Worm (Caenorhabditis elegans) whole organism, L4/young adult: ENCODE data around the gene aars-1.
"Not testable (repeated sequence)": the region's sequence is repeated elsewhere in the genome, so short reads cannot be mapped to it uniquely, and the experiment has no call there.

ENCODE experiments used
- W03F9.2 ChIP-seq: fragments of 150-350 bp; optimal IDR thresholded peaks from 2 replicates; lab custom pipeline; 2014; ENCODE audit warnings: missing biosample characterization, missing genetic modification characterization
- dao-5 ChIP-seq: sonication (generic microtip); optimal IDR thresholded peaks from 2 replicates; lab custom pipeline; 2016; ENCODE audit warnings: missing genotype, missing genetic modification characterization, moderate library complexity, missing compliant biosample characterization
- him-1 ChIP-seq: sonication (generic microtip); optimal IDR thresholded peaks from 2 replicates; lab custom pipeline; 2016; ENCODE audit warnings: missing genotype, missing genetic modification reagents, missing genetic modification characterization, missing compliant biosample characterization

The aars-1 gene

DNA sequence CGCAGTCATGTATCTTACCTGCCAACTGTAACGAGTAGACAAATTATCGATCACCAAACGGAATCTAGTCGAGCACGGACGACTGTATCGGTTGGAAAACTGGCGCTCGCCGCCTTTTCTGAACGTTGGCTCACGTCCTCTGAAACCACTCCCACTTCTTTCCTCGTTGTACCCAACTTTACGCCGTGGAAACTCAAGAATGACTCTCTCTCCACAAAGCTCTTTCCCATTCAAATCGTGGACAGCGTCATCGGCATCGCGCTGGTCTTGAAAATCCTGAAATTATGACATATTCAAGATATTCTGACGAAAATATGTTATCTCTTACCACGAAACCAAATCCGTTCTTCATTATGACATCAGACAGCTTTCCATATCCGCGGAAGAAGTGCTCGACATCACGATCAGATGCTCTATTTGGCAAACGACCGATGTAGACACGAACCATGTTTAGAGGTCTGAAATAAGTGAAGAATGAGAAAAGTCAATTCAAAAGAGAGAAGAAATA lies 11.7 kb downstream of the aars-1 start, which contains the start of gene rsp-2:
Gene rsp-2 (minus strand): TSS at position 458 of the 508 bp plus-strand sequence.
- no peak for TF ChIP-seq him-1 (tag; lab: Kevin White, UChicago)
- no peak for TF ChIP-seq dao-5 (tag; lab: Kevin White, UChicago)
- no peak for TF ChIP-seq W03F9.2 (tag; lab: Kevin White, UChicago)

ce11 chrII:11451738-11452137 lies 12.6 kb downstream of the aars-1 start:
- TF ChIP-seq dao-5 (tag; lab: Kevin White, UChicago): no peak

DNA sequence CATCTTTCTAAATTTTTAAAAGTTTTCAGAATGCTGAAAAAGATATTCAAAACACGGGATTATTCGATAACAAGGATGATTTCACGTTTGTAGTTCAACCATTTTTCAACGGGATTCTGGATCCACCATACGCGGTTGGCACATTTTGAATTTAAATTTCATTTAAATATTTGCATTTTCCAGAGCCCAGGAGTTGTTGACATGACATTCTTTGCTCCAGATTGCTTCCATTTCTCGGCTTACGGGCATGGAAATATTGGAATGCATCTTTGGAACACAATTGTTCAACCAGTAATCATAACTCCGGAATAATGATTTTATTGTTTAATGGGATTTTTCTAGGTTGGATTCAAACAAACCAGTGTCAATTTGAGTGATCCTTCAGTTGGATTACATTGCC lies 13.4 kb downstream of the aars-1 start:
- no peak for TF ChIP-seq dao-5 (tag; lab: Kevin White, UChicago)
- no peak for TF ChIP-seq W03F9.2 (tag; lab: Kevin White, UChicago)
- no peak for TF ChIP-seq him-1 (tag; lab: Kevin White, UChicago)

DNA sequence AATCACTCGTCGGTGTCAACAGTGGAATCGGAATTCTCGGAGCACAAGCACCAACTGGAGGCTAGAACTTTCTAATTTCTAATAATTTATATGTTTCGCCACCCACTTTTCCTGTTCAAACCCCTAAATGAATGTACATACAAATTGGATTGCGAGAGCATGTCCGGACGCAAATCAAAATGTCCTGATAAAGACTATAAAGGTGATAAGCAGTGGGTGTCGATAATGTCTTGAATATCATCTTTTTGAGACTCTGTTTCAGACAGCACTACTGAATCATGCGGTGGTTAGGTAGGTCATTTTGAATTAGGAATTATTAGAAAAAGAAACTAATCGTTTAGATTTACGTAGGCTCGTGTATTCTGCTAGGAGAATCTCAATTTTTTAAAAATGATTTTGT lies 15.5 kb downstream of the aars-1 start, which contains the start of gene W02B12.1:
Gene W02B12.1 (plus strand): TSS at position 269 of the 400 bp plus-strand sequence.
- TF ChIP-seq W03F9.2 (tag; lab: Kevin White, UChicago) (no peak), dao-5 (tag; lab: Kevin White, UChicago) (no peak), him-1 (tag; lab: Kevin White, UChicago) (no peak)

- no peak for TF ChIP-seq dao-5 (tag; lab: Kevin White, UChicago)
These were observed 19.3 kb downstream of the aars-1 start, which contains the start of gene W02B12.13 for ce11 chrII:11444973-11445372. W02B12.13 (plus strand) TSS chrII:11445273.

DNA sequence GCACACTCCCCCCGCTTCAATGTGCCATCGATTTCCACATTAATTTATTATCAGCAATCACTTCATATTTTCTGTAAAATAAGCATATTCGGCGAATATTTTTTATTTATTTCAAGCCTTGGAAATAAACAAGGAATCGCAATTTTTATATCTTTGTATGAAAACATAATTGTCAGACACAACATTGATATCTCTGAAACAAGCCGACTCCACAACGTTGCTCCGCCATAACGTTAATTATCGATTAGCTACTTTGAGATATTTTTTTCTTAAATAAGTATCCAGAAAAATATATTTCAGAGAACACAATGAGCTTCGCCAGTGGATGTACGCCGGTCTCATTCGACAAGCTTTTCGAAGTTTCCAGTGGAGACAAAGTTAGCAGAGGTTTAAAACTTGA lies 20.4 kb downstream of the aars-1 start, which contains the start of gene adbp-1:
Gene adbp-1 (plus strand): TSS at position 301 of the 400 bp plus-strand sequence.
- TF ChIP-seq dao-5 (tag; lab: Kevin White, UChicago) (no peak), him-1 (tag; lab: Kevin White, UChicago) (no peak), W03F9.2 (tag; lab: Kevin White, UChicago) (no peak)

DNA sequence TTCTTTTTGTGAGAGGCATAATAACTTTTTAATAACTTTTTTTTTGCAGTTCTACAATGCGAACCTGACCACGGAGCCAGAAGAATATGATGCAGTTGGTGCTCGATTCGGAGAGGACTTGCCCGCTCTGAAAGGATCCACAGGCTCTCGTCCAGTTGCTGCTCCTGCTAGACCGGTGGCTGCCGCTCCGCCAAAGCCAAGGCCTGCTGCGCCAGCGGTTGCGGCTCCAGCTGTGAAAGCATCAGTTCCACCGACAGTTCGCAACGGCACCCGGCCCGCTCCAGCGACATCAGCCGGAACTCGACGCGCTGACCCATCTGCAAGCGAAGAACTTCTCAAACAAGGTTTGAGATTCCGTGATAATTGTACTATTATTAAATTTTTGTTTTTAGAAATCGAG lies 21.2 kb downstream of the aars-1 start:
- no peak for TF ChIP-seq W03F9.2 (tag; lab: Kevin White, UChicago)
- TF ChIP-seq dao-5 (tag; lab: Kevin White, UChicago): no peak
- no peak for TF ChIP-seq him-1 (tag; lab: Kevin White, UChicago)

- TF ChIP-seq dao-5, W03F9.2, him-1 (tag; lab: Kevin White, UChicago): not testable (repeated sequence)
These were observed 21.9 kb downstream of the aars-1 start, which contains the start of gene ebp-2 for ce11 chrII:11442425-11442824. ebp-2 (plus strand) TSS chrII:11442725.

- TF ChIP-seq dao-5 (tag; lab: Kevin White, UChicago): no peak
- no peak for TF ChIP-seq him-1 (tag; lab: Kevin White, UChicago)
- no peak for TF ChIP-seq W03F9.2 (tag; lab: Kevin White, UChicago)
These were observed 24.0 kb downstream of the aars-1 start, which contains the start of gene VW02B12L.2 for ce11 chrII:11440265-11440664. VW02B12L.2 (minus strand) TSS chrII:11440329.

DNA sequence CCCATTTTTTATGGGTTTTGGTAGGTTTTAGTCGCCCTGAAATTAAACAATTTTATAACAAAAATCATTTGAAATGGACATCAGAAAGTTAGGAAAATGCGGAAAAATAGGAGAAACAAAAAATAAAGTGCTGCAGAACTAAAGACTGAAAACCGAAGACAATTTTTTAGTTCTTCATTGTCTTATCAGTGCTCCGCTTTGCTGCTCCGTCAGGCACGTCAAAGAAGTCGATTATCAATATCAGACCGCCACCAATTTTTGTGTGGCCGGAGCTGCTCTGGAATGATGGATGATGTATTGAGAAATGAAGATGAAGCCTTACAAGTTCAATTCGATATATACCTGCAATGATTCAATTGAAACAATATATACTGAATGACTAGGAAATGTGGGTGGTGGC lies 25.9 kb downstream of the aars-1 start, which contains the start of gene vha-6:
Gene vha-6 (minus strand): TSS at position 36 of the 400 bp plus-strand sequence.
- TF ChIP-seq dao-5 (tag; lab: Kevin White, UChicago) (no peak), him-1 (tag; lab: Kevin White, UChicago) (no peak), W03F9.2 (tag; lab: Kevin White, UChicago) (no peak)

- no peak for TF ChIP-seq W03F9.2 (tag; lab: Kevin White, UChicago)
- TF ChIP-seq him-1 (tag; lab: Kevin White, UChicago): no peak
- TF ChIP-seq dao-5 (tag; lab: Kevin White, UChicago): no peak
These were observed 30.4 kb downstream of the aars-1 start, which contains the start of gene C05D12.5 for ce11 chrII:11433942-11434341. C05D12.5 (plus strand) TSS chrII:11434242.

DNA sequence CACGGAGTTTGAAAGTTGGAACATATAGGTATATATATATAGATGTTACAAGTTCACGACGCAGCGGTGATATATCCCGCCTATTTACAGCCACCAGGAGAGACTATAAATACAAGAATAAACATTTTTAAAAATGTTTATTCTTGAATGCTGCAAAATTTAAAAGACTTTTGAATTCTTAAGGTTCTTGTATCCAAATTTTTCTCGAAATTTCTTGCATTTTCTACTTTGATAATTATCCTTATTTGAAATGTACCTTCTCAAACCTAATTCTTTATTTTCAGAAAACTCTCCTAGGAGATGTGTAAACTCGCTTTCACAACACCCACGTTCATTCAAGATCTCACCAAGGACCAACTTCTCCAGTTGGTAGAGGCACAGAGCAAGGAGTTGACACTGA lies 32.7 kb downstream of the aars-1 start, which contains the start of gene C05D12.4:
Gene C05D12.4 (plus strand): TSS at position 301 of the 400 bp plus-strand sequence.
- TF ChIP-seq dao-5 (tag; lab: Kevin White, UChicago): no peak
- no peak for TF ChIP-seq W03F9.2 (tag; lab: Kevin White, UChicago)
- TF ChIP-seq him-1 (tag; lab: Kevin White, UChicago): no peak

DNA sequence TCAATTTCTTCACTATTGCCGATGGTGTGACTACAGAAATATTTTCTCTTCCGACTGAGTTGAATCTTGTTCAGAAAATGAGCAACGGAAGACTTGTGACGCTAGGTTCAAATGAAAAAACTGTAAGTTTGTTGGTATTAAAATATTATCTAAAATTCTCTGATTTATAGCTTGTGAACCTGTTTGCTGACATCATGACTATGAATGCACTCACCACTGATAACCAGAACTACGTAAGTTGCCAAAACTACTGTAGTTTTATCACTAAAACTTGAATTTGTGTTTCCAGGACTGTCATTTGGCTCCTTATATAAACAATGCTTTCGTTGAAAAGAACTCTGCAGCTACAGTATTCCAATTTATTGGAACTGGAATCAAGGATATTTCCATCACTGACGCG lies 35.7 kb downstream of the aars-1 start:
- TF ChIP-seq him-1 (tag; lab: Kevin White, UChicago) (no peak), W03F9.2 (tag; lab: Kevin White, UChicago) (no peak), dao-5 (tag; lab: Kevin White, UChicago) (no peak)

- TF ChIP-seq him-1 (tag; lab: Kevin White, UChicago): no peak
- no peak for TF ChIP-seq dao-5 (tag; lab: Kevin White, UChicago)
- no peak for TF ChIP-seq W03F9.2 (tag; lab: Kevin White, UChicago)
These were observed 37.0 kb downstream of the aars-1 start for ce11 chrII:11427322-11427721.
